Worm (Caenorhabditis elegans) whole organism, mixed stage, embryonic: Measurements from ENCODE around the gene asb-1.

ENCODE experiments used
- M03D4.4 ChIP-seq: sonication (generic microtip); optimal IDR thresholded peaks from 2 replicates; lab custom pipeline; 2017; ENCODE audit warnings: mild to moderate bottlenecking, missing genetic modification characterization, missing compliant biosample characterization
- bed-3 ChIP-seq: fragments of 200-800 bp; sonication (Bioruptor generic); optimal IDR thresholded peaks from 3 replicates; lab custom pipeline; 2018; ENCODE audit warnings: mild to moderate bottlenecking, missing genetic modification characterization, moderate library complexity, missing compliant biosample characterization
- blmp-1 ChIP-seq: fragments of 150-350 bp; optimal IDR thresholded peaks from 2 replicates; lab custom pipeline; 2014; ENCODE audit warnings: missing biosample characterization, missing genetic modification characterization
- ceh-39 ChIP-seq: fragments of 150-350 bp; optimal IDR thresholded peaks from 2 replicates; lab custom pipeline; 2014; ENCODE audit warnings: missing biosample characterization, missing genetic modification characterization
- ceh-43 ChIP-seq: fragments of 200-800 bp; sonication (Bioruptor generic); optimal IDR thresholded peaks from 2 replicates; lab custom pipeline; 2018; ENCODE audit warnings: mild to moderate bottlenecking, missing genetic modification characterization, moderate library complexity, missing compliant biosample characterization
- ceh-83 ChIP-seq: fragments of 200-800 bp; sonication (Bioruptor generic); optimal IDR thresholded peaks from 2 replicates; lab custom pipeline; 2018; ENCODE audit warnings: mild to moderate bottlenecking, missing genetic modification characterization, missing compliant biosample characterization
- ces-1 ChIP-seq: fragments of 150-350 bp; optimal IDR thresholded peaks from 2 replicates; lab custom pipeline; 2014; ENCODE audit warnings: missing biosample characterization, missing genetic modification reagents, missing genetic modification characterization
- cnd-1 ChIP-seq: fragments of 200-800 bp; sonication (Bioruptor generic); optimal IDR thresholded peaks from 2 replicates; lab custom pipeline; 2018; ENCODE audit warnings: mild to moderate bottlenecking, missing genetic modification characterization, missing compliant biosample characterization
- drap-1 ChIP-seq: fragments of 200-800 bp; sonication (Bioruptor generic); optimal IDR thresholded peaks from 3 replicates; lab custom pipeline; 2018; ENCODE audit warnings: mild to moderate bottlenecking, missing genetic modification characterization, missing compliant biosample characterization
- elt-1 ChIP-seq: sonication (generic microtip); optimal IDR thresholded peaks from 2 replicates; lab custom pipeline; 2017; ENCODE audit warnings: missing genetic modification characterization, mild to moderate bottlenecking, missing compliant biosample characterization, antibody characterized with exemption, moderate library complexity, borderline replicate concordance; ENCODE audit not compliant: insufficient read depth
- flh-1 ChIP-seq: fragments of 200-800 bp; sonication (Bioruptor generic); optimal IDR thresholded peaks from 2 replicates; lab custom pipeline; 2018; ENCODE audit warnings: mild to moderate bottlenecking, missing genetic modification characterization, moderate library complexity, missing compliant biosample characterization
- ham-2 ChIP-seq: fragments of 200-800 bp; sonication (Bioruptor generic); optimal IDR thresholded peaks from 2 replicates; lab custom pipeline; 2018; ENCODE audit warnings: mild to moderate bottlenecking, missing genetic modification characterization, missing compliant biosample characterization
- hlh-1 ChIP-seq: fragments of 150-350 bp; optimal IDR thresholded peaks from 2 replicates; lab custom pipeline; 2014; ENCODE audit warnings: missing biosample characterization, missing genetic modification reagents, missing genetic modification characterization
- lin-13 ChIP-seq: fragments of 150-350 bp; optimal IDR thresholded peaks from 2 replicates; lab custom pipeline; 2014; ENCODE audit warnings: missing biosample characterization, missing genetic modification characterization
- lin-32 ChIP-seq: fragments of 200-800 bp; sonication (Bioruptor generic); optimal IDR thresholded peaks from 2 replicates; lab custom pipeline; 2018; ENCODE audit warnings: mild to moderate bottlenecking, missing genetic modification characterization, missing compliant biosample characterization
- lsy-2 ChIP-seq: fragments of 150-350 bp; optimal IDR thresholded peaks from 2 replicates; lab custom pipeline; 2014; ENCODE audit warnings: missing biosample characterization, missing genetic modification characterization
- mep-1 ChIP-seq: fragments of 150-350 bp; optimal IDR thresholded peaks from 2 replicates; lab custom pipeline; 2017; ENCODE audit warnings: missing biosample characterization, missing genetic modification reagents, missing genetic modification characterization, inconsistent platforms
- mls-2 ChIP-seq: sonication (generic microtip); optimal IDR thresholded peaks from 2 replicates; lab custom pipeline; 2016; ENCODE audit warnings: mild to moderate bottlenecking, missing genetic modification characterization, moderate library complexity, missing compliant biosample characterization
- nhr-12 ChIP-seq: fragments of 150-350 bp; optimal IDR thresholded peaks from 2 replicates; lab custom pipeline; 2014; ENCODE audit warnings: missing biosample characterization, missing genetic modification characterization
- nhr-2 ChIP-seq: fragments of 150-350 bp; optimal IDR thresholded peaks from 2 replicates; lab custom pipeline; 2014; ENCODE audit warnings: missing biosample characterization, missing genetic modification characterization
- nhr-237 ChIP-seq: fragments of 150-350 bp; optimal IDR thresholded peaks from 2 replicates; lab custom pipeline; 2014; ENCODE audit warnings: missing biosample characterization, missing genetic modification characterization
- nhr-28 ChIP-seq: fragments of 150-350 bp; optimal IDR thresholded peaks from 2 replicates; lab custom pipeline; 2014; ENCODE audit warnings: missing biosample characterization, missing genetic modification characterization
- nhr-76 ChIP-seq: sonication (generic microtip); optimal IDR thresholded peaks from 2 replicates; lab custom pipeline; 2017; ENCODE audit warnings: missing biosample characterization, missing genetic modification characterization
- pha-4 ChIP-seq: fragments of 150-350 bp; optimal IDR thresholded peaks from 2 replicates; lab custom pipeline; 2018; ENCODE audit warnings: missing biosample characterization, missing genetic modification reagents, missing genetic modification characterization
- sem-2 ChIP-seq: fragments of 200-800 bp; sonication (Bioruptor generic); optimal IDR thresholded peaks from 2 replicates; lab custom pipeline; 2018; ENCODE audit warnings: mild to moderate bottlenecking, missing genetic modification characterization, missing compliant biosample characterization
- snpc-4 ChIP-seq: fragments of 150-350 bp; optimal IDR thresholded peaks from 2 replicates; lab custom pipeline; 2014; ENCODE audit warnings: missing biosample characterization, missing genetic modification characterization
- sptf-1 ChIP-seq: sonication (generic microtip); optimal IDR thresholded peaks from 2 replicates; lab custom pipeline; 2017; ENCODE audit warnings: mild to moderate bottlenecking, missing genetic modification characterization, moderate library complexity, missing compliant biosample characterization
- unc-120 ChIP-seq: sonication (generic microtip); optimal IDR thresholded peaks from 2 replicates; lab custom pipeline; 2017; ENCODE audit warnings: missing genetic modification characterization, missing compliant biosample characterization; ENCODE audit not compliant: poor library complexity, severe bottlenecking
- unc-39 ChIP-seq: fragments of 150-350 bp; optimal IDR thresholded peaks from 2 replicates; lab custom pipeline; 2014; ENCODE audit warnings: missing biosample characterization, missing genetic modification characterization
- unc-62 ChIP-seq: fragments of 150-350 bp; optimal IDR thresholded peaks from 2 replicates; lab custom pipeline; 2014; ENCODE audit warnings: missing biosample characterization, missing genetic modification reagents, missing genetic modification characterization
- zip-8 ChIP-seq: fragments of 150-350 bp; optimal IDR thresholded peaks from 2 replicates; lab custom pipeline; 2014; ENCODE audit warnings: missing biosample characterization, missing genetic modification characterization

The asb-1 gene

ce11 chrIII:4553316-4553715 is 42.3 kb downstream of the asb-1 start, which contains the start of gene imph-1:
TSS of gene imph-1 (plus strand) at chrIII:4553616.
- TF ChIP-seq unc-62 (GFP tag; lab: Kevin White, UChicago) (no peak), bed-3 (no peak), ceh-39 (tag; lab: Kevin White, UChicago) (no peak), nhr-12 (no peak), cnd-1 (tag; lab: Kevin White, UChicago) (no peak), snpc-4 (tag; lab: Kevin White, UChicago) (no peak), drap-1 (GFP tag; lab: Kevin White, UChicago) (no peak), hlh-1 (tag; lab: Kevin White, UChicago) (no peak), nhr-28 (no peak), mep-1 (no peak), sptf-1 (tag; lab: Kevin White, UChicago) (no peak), M03D4.4 (tag; lab: Kevin White, UChicago) (no peak), ham-2 (GFP tag; lab: Kevin White, UChicago) (no peak), lsy-2 (tag; lab: Kevin White, UChicago) (no peak)

DNA sequence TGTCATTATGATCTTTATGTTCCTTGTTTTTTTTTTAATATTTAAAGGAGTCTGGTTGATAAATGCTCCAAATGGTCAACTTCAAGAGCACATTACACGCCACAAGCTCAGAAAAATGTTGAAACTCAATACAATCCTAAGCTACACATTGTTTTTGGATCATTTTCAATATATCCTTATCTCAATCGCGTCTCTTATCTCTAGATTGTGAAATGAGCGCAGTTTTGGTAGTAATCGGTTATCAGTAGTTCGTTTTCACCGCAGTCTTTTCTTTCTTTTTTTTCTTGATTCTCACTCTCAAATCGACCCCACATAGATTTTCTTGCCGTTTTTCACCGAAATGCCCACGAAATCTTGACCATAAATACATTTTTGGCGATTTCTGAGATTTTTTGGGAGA is 42.7 kb downstream of the asb-1 start:
- TF ChIP-seq M03D4.4 (tag; lab: Kevin White, UChicago) (no peak), unc-120 (tag; lab: Kevin White, UChicago) (no peak), snpc-4 (tag; lab: Kevin White, UChicago) (no peak), zip-8 (tag; lab: Kevin White, UChicago) (no peak), ceh-83 (GFP tag; lab: Kevin White, UChicago) (no peak), lsy-2 (tag; lab: Kevin White, UChicago) (no peak), elt-1 (tag; lab: Kevin White, UChicago) (no peak), nhr-237 (tag; lab: Kevin White, UChicago) (no peak), sptf-1 (tag; lab: Kevin White, UChicago) (no peak), mls-2 (tag; lab: Kevin White, UChicago) (no peak), lin-13 (tag; lab: Kevin White, UChicago) (no peak), hlh-1 (tag; lab: Kevin White, UChicago) (no peak), nhr-28 (no peak), ces-1 (GFP tag; lab: Kevin White, UChicago) (no peak), pha-4 (tag; lab: Kevin White, UChicago) (no peak), sem-2 (no peak)

- TF ChIP-seq flh-1 (GFP tag; lab: Kevin White, UChicago) (no peak), pha-4 (tag; lab: Kevin White, UChicago) (peak; percentile 33)
Observed at ce11 chrIII:4551963-4552362, 43.7 kb downstream of the asb-1 start.

- no peak for TF ChIP-seq ceh-43 (GFP tag; lab: Kevin White, UChicago)
- TF ChIP-seq nhr-237 (tag; lab: Kevin White, UChicago), result no peak
- no peak for TF ChIP-seq nhr-28
- no peak for TF ChIP-seq unc-62 (GFP tag; lab: Kevin White, UChicago)
- TF ChIP-seq hlh-1 (tag; lab: Kevin White, UChicago), result no peak
- TF ChIP-seq zip-8 (tag; lab: Kevin White, UChicago), result no peak
Observed at ce11 chrIII:4548739-4549138, 46.9 kb downstream of the asb-1 start, which contains the start of gene M88.4. TSS of gene M88.4 (plus strand) at chrIII:4549039.

- TF ChIP-seq ceh-39 (tag; lab: Kevin White, UChicago), result no peak
- no peak for TF ChIP-seq lin-32 (GFP tag; lab: Kevin White, UChicago)
- TF ChIP-seq zip-8 (tag; lab: Kevin White, UChicago), result no peak
- TF ChIP-seq nhr-76, result no peak
- TF ChIP-seq elt-1 (tag; lab: Kevin White, UChicago), result no peak
- no peak for TF ChIP-seq unc-39 (tag; lab: Kevin White, UChicago)
- no peak for TF ChIP-seq blmp-1 (tag; lab: Kevin White, UChicago)
- no peak for TF ChIP-seq ces-1 (GFP tag; lab: Kevin White, UChicago)
- no peak for TF ChIP-seq flh-1 (GFP tag; lab: Kevin White, UChicago)
- no peak for TF ChIP-seq nhr-2
- TF ChIP-seq ceh-43 (GFP tag; lab: Kevin White, UChicago), result no peak
- TF ChIP-seq drap-1 (GFP tag; lab: Kevin White, UChicago), result no peak
- no peak for TF ChIP-seq cnd-1 (tag; lab: Kevin White, UChicago)
- no peak for TF ChIP-seq unc-120 (tag; lab: Kevin White, UChicago)
- no peak for TF ChIP-seq lin-13 (tag; lab: Kevin White, UChicago)
- no peak for TF ChIP-seq sptf-1 (tag; lab: Kevin White, UChicago)
- no peak for TF ChIP-seq hlh-1 (tag; lab: Kevin White, UChicago)
- no peak for TF ChIP-seq sem-2
- TF ChIP-seq bed-3, result no peak
- no peak for TF ChIP-seq nhr-12
Observed at ce11 chrIII:4544959-4545358, 50.7 kb downstream of the asb-1 start, which contains the start of gene M88.3. TSS of gene M88.3 (minus strand) at chrIII:4545059.
